Worm (Caenorhabditis elegans) whole organism, early embryonic: Measurements from ENCODE around the gene srh-11.
"Not testable (repeated sequence)": the region's sequence is repeated elsewhere in the genome, so short reads cannot be mapped to it uniquely, and the experiment has no call there.

Experiments
- B0310.2 ChIP-seq: sonication (generic microtip); optimal IDR thresholded peaks from 2 replicates; lab custom pipeline; 2016; ENCODE audit warnings: mild to moderate bottlenecking, missing genetic modification characterization, missing compliant biosample characterization
- F13C5.2 ChIP-seq: sonication (generic microtip); optimal IDR thresholded peaks from 2 replicates; lab custom pipeline; 2017; ENCODE audit warnings: mild to moderate bottlenecking, missing genetic modification characterization, inconsistent platforms, missing compliant biosample characterization
- aly-1 ChIP-seq: sonication (generic microtip); optimal IDR thresholded peaks from 2 replicates; lab custom pipeline; 2016; ENCODE audit warnings: missing genetic modification characterization, missing compliant biosample characterization
- ama-1 ChIP-seq: fragments of 150-350 bp; optimal IDR thresholded peaks from 2 replicates; lab custom pipeline; 2014
- ceh-13 ChIP-seq: fragments of 200-800 bp; sonication (Bioruptor generic); optimal IDR thresholded peaks from 2 replicates; lab custom pipeline; 2018; ENCODE audit warnings: mild to moderate bottlenecking, missing genetic modification characterization, missing compliant biosample characterization
- ceh-36 ChIP-seq: sonication (generic microtip); optimal IDR thresholded peaks from 2 replicates; lab custom pipeline; 2016; ENCODE audit warnings: missing genetic modification characterization, inconsistent platforms, missing compliant biosample characterization
- ets-7 ChIP-seq: sonication (generic microtip); optimal IDR thresholded peaks from 2 replicates; lab custom pipeline; 2016; ENCODE audit warnings: missing genotype, missing genetic modification characterization, missing compliant biosample characterization
- flt-1 ChIP-seq: fragments of 200-800 bp; sonication (Bioruptor generic); IDR thresholded peaks from 2 replicates; pipeline ENCODE4 v1.3.6; 2022; ENCODE audit warnings: missing genetic modification characterization, missing compliant biosample characterization
- hmbx-1 ChIP-seq: sonication (generic microtip); optimal IDR thresholded peaks from 2 replicates; lab custom pipeline; 2016; ENCODE audit warnings: mild to moderate bottlenecking, missing genetic modification characterization, missing compliant biosample characterization
- hmg-4 ChIP-seq: fragments of 200-800 bp; sonication (Bioruptor generic); optimal IDR thresholded peaks from 2 replicates; lab custom pipeline; 2018; ENCODE audit warnings: mild to moderate bottlenecking, missing genetic modification characterization, missing compliant biosample characterization
- hnd-1 ChIP-seq: sonication (generic microtip); optimal IDR thresholded peaks from 2 replicates; lab custom pipeline; 2016; ENCODE audit warnings: missing genetic modification characterization, missing compliant biosample characterization
- pes-1 ChIP-seq: fragments of 200-800 bp; sonication (Bioruptor generic); IDR thresholded peaks from 2 replicates; pipeline ENCODE4 v1.3.6; 2022; ENCODE audit warnings: missing genetic modification reagents, missing genetic modification characterization, missing compliant biosample characterization
- scrt-1 ChIP-seq: fragments of 200-800 bp; sonication (Bioruptor generic); IDR thresholded peaks from 2 replicates; pipeline ENCODE4 v1.3.6; 2022; ENCODE audit warnings: missing genetic modification characterization, missing compliant biosample characterization
- sea-1 ChIP-seq: fragments of 200-800 bp; sonication (Bioruptor generic); conservative IDR thresholded peaks from 2 replicates; pipeline ENCODE4 v1.3.6; 2022; ENCODE audit warnings: missing genetic modification characterization, missing compliant biosample characterization
- tbx-11 ChIP-seq: fragments of 200-800 bp; sonication (Bioruptor generic); IDR thresholded peaks from 2 replicates; pipeline ENCODE4 v1.3.6; 2022; ENCODE audit warnings: missing genetic modification characterization, missing compliant biosample characterization
- tbx-37 ChIP-seq: fragments of 200-800 bp; sonication (Bioruptor generic); conservative IDR thresholded peaks from 2 replicates; pipeline ENCODE4 v1.3.6; 2022; ENCODE audit warnings: missing genetic modification reagents, missing genetic modification characterization, missing compliant biosample characterization
- tra-4 ChIP-seq: sonication (generic microtip); optimal IDR thresholded peaks from 2 replicates; lab custom pipeline; 2017; ENCODE audit warnings: missing genetic modification characterization, missing compliant biosample characterization

The srh-11 gene

ce11 chrX:8340393-8340792 lies 21.5 kb upstream of the srh-11 start, which contains the start of gene F55E10.2:
TSS of gene F55E10.2 (plus strand) at chrX:8340693.
- TF ChIP-seq pes-1 = no peak
- TF ChIP-seq hmbx-1 = no peak
- TF ChIP-seq ceh-13 (GFP tag; lab: Kevin White, UChicago) = no peak
- TF ChIP-seq ama-1 (lab: Kevin White, UChicago) = no peak
- no peak for TF ChIP-seq ets-7 (tag; lab: Kevin White, UChicago)
- TF ChIP-seq hmg-4 (GFP tag; lab: Kevin White, UChicago) = no peak
- TF ChIP-seq sea-1 (GFP tag; lab: Robert Waterston, UW) = no peak
- TF ChIP-seq tra-4 (tag; lab: Kevin White, UChicago) = no peak
- TF ChIP-seq B0310.2 (tag; lab: Kevin White, UChicago) = no peak
- no peak for TF ChIP-seq aly-1 (tag; lab: Kevin White, UChicago)
- TF ChIP-seq tbx-37 (GFP tag; lab: Robert Waterston, UW) = no peak
- no peak for TF ChIP-seq scrt-1 (GFP tag; lab: Robert Waterston, UW)
- no peak for TF ChIP-seq tbx-11 (GFP tag; lab: Robert Waterston, UW)

DNA sequence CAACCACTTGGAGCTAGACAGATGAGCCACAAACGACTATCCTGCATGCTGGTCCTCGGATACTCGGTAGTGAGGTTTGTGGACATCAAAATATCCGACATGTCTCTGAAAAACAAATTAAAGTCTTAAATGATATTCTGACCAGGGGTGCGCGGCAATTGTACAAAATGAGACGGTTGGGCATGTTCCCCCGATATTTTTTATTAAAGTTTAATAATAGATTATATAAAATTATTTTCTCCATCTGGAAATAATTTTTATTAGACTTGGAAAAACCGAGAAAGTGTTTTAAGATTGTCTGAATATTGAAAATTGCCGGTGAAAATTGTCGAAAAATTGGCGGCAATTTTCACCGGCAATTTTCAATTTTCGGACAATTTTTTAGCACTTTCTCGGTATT lies 8.9 kb upstream of the srh-11 start, which contains the start of gene F55E10.4:
TSS of gene F55E10.4 (minus strand) at position 101 of the 400 bp plus-strand sequence.
- TF ChIP-seq pes-1 (no peak), ceh-36 (tag; lab: Kevin White, UChicago) (no peak), tbx-11 (GFP tag; lab: Robert Waterston, UW) (no peak), B0310.2 (tag; lab: Kevin White, UChicago) (no peak), hmbx-1 (no peak), ets-7 (tag; lab: Kevin White, UChicago) (no peak), aly-1 (tag; lab: Kevin White, UChicago) (no peak), F13C5.2 (no peak), flt-1 (no peak), hmg-4 (GFP tag; lab: Kevin White, UChicago) (no peak), scrt-1 (GFP tag; lab: Robert Waterston, UW) (no peak), ama-1 (lab: Kevin White, UChicago) (no peak), tbx-37 (GFP tag; lab: Robert Waterston, UW) (no peak), ceh-13 (GFP tag; lab: Kevin White, UChicago) (no peak), hnd-1 (tag; lab: Kevin White, UChicago) (no peak), sea-1 (GFP tag; lab: Robert Waterston, UW) (no peak), tra-4 (tag; lab: Kevin White, UChicago) (no peak)

DNA sequence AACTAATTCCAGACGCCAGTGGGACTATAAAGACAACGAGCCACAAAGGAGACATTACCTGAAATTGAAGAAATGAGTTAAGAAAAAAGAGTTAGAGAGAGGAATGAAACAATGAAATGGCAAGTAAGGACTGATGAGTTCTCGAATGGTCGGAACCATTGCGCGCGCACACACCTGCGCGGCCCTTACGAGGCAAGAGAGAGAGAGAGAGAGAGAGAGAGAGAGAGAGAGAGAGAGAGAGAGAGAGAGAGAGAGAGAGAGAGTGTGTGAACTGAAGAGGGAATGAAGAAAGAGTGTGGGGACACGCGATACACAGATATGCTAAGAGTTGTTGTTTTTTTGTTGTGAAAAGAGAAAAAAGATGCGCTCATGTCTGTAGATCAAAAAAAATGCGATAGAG lies 7.5 kb upstream of the srh-11 start, which contains the start of gene R09F10.8:
TSS of gene R09F10.8 (minus strand) at position 58 of the 400 bp plus-strand sequence.
- TF ChIP-seq F13C5.2 = no peak
- TF ChIP-seq ama-1 (lab: Kevin White, UChicago) = no peak
- TF ChIP-seq tbx-37 (GFP tag; lab: Robert Waterston, UW) = no peak
- no peak for TF ChIP-seq pes-1
- TF ChIP-seq hmg-4 (GFP tag; lab: Kevin White, UChicago) = no peak
- TF ChIP-seq flt-1 = no peak
- TF ChIP-seq ceh-13 (GFP tag; lab: Kevin White, UChicago) = no peak
- no peak for TF ChIP-seq tra-4 (tag; lab: Kevin White, UChicago)
- TF ChIP-seq hmbx-1 = no peak
- TF ChIP-seq ceh-36 (tag; lab: Kevin White, UChicago) = no peak
- TF ChIP-seq hnd-1 (tag; lab: Kevin White, UChicago) = no peak
- no peak for TF ChIP-seq scrt-1 (GFP tag; lab: Robert Waterston, UW)
- no peak for TF ChIP-seq tbx-11 (GFP tag; lab: Robert Waterston, UW)

DNA sequence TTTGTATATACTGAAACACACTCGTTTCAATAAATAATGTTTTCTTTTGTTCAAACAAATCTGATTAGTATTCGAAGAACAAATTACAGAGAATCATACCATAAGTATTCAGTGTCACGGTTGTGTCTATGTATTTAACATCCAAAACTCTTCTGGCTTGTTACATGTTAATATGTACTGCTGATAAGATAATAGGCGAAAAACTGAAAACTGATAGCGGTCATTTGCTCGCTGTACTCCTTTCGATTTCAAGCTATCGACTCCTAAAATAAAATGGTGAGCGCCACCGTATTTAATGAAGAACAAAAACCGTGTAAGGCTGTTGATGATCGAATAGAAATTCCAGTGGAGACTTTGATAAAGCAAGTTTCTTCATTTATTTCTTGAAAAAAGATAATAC lies 4.5 kb upstream of the srh-11 start, which contains the start of gene R09F10.1:
TSS of gene R09F10.1 (plus strand) at position 222 of the 400 bp plus-strand sequence.
- TF ChIP-seq ets-7 (tag; lab: Kevin White, UChicago) = no peak
- TF ChIP-seq ama-1 (lab: Kevin White, UChicago) = no peak
- no peak for TF ChIP-seq ceh-36 (tag; lab: Kevin White, UChicago)
- TF ChIP-seq tra-4 (tag; lab: Kevin White, UChicago) = no peak
- TF ChIP-seq hnd-1 (tag; lab: Kevin White, UChicago) = no peak
- TF ChIP-seq aly-1 (tag; lab: Kevin White, UChicago) = no peak
- no peak for TF ChIP-seq sea-1 (GFP tag; lab: Robert Waterston, UW)
- TF ChIP-seq flt-1 = no peak
- TF ChIP-seq F13C5.2 = no peak
- no peak for TF ChIP-seq B0310.2 (tag; lab: Kevin White, UChicago)
- TF ChIP-seq ceh-13 (GFP tag; lab: Kevin White, UChicago) = no peak
- no peak for TF ChIP-seq pes-1
- TF ChIP-seq hmbx-1 = no peak
- no peak for TF ChIP-seq hmg-4 (GFP tag; lab: Kevin White, UChicago)
- no peak for TF ChIP-seq tbx-11 (GFP tag; lab: Robert Waterston, UW)
- no peak for TF ChIP-seq tbx-37 (GFP tag; lab: Robert Waterston, UW)
- no peak for TF ChIP-seq scrt-1 (GFP tag; lab: Robert Waterston, UW)

- TF ChIP-seq aly-1 (tag; lab: Kevin White, UChicago); pes-1; hnd-1 (tag; lab: Kevin White, UChicago): not testable (repeated sequence)
Measured at ce11 chrX:8321811-8322210, 3.0 kb upstream of the srh-11 start, which contains the start of gene abu-9. TSS of gene abu-9 (plus strand) at chrX:8322111.

ce11 chrX:8320889-8321288 lies 2.0 kb upstream of the srh-11 start, which contains the start of gene pqn-57:
TSS of gene pqn-57 (minus strand) at chrX:8320989.
- TF ChIP-seq tbx-11 (GFP tag; lab: Robert Waterston, UW) = no peak
- no peak for TF ChIP-seq sea-1 (GFP tag; lab: Robert Waterston, UW)
- no peak for TF ChIP-seq ets-7 (tag; lab: Kevin White, UChicago)
- TF ChIP-seq hmg-4 (GFP tag; lab: Kevin White, UChicago) = no peak
- no peak for TF ChIP-seq hmbx-1
- TF ChIP-seq ceh-13 (GFP tag; lab: Kevin White, UChicago) = no peak
- no peak for TF ChIP-seq pes-1
- TF ChIP-seq flt-1 = no peak
- TF ChIP-seq tbx-37 (GFP tag; lab: Robert Waterston, UW) = no peak
- TF ChIP-seq ceh-36 (tag; lab: Kevin White, UChicago) = no peak
- TF ChIP-seq tra-4 (tag; lab: Kevin White, UChicago) = no peak
- no peak for TF ChIP-seq aly-1 (tag; lab: Kevin White, UChicago)
- TF ChIP-seq F13C5.2 = no peak
- no peak for TF ChIP-seq hnd-1 (tag; lab: Kevin White, UChicago)
- no peak for TF ChIP-seq B0310.2 (tag; lab: Kevin White, UChicago)
- no peak for TF ChIP-seq scrt-1 (GFP tag; lab: Robert Waterston, UW)
- no peak for TF ChIP-seq ama-1 (lab: Kevin White, UChicago)
